Worm (Caenorhabditis elegans): ENCODE results near the gene F15H10.12.
A peak's percentile ranks its signal among the peaks of the same experiment; 100 is the strongest.

F15H10.12 gene

ce11 chrV:10379293-10379692 is 30.6 kb downstream of the F15H10.12 start, which contains the start of gene AC3.12 (continued):
- no peak for TF ChIP-seq tag-97 (GFP tag; IDR thresholded peaks at IDR 0.05)
- no peak for TF ChIP-seq F37D6.2 (tag; optimal IDR thresholded peaks at IDR 0.05)
- no peak for TF ChIP-seq unc-62 (GFP tag; optimal IDR thresholded peaks at IDR 0.05 in 1 of 2)
- no peak for TF ChIP-seq unc-62 (tag; optimal IDR thresholded peaks at IDR 0.05)
- no peak for TF ChIP-seq mxl-2 (GFP tag; conservative IDR thresholded peaks at IDR 0.05)

DNA sequence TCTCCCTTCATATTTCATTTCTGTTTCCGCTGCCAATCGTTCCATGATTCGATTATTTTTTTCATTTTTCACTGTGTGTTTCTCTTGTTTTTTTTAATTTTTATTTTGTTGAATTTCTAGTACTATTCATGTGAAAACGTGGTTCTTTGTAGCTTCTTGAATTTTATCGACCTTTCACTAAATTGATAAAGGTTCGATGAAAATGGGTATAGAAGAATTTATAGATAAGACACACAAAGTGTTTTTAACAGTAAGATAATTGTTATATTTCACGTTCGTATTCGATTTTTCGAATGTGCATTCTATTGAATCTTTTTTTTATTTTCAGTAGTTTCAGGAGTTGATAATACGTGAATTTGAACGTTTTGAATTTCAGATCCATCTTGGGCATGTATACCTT is 37.9 kb downstream of the F15H10.12 start, which contains the start of gene ugt-49:
Gene ugt-49, plus strand, starts transcription at position 371 of the 400 bp plus-strand sequence.
- TF ChIP-seq Y48G9A.11 (GFP tag; IDR thresholded peaks at IDR 0.05) (no peak), gei-8 (GFP tag; optimal IDR thresholded peaks at IDR 0.05) (no peak), madf-5 (GFP tag; IDR thresholded peaks at IDR 0.05) (no peak), dpl-1 (GFP tag; optimal IDR thresholded peaks at IDR 0.05) (no peak), nhr-28 (tag; optimal IDR thresholded peaks at IDR 0.05) (peak; percentile 79), spr-3 (GFP tag; optimal IDR thresholded peaks at IDR 0.05) (no peak), daf-12 (tag; optimal IDR thresholded peaks at IDR 0.05) (no peak), pqm-1 (tag; optimal IDR thresholded peaks at IDR 0.05) (peak; percentile 34), dmd-6 (GFP tag; IDR thresholded peaks at IDR 0.05) (no peak), lin-29 (GFP tag; IDR thresholded peaks at IDR 0.05) (no peak), dve-1 (tag; optimal IDR thresholded peaks at IDR 0.05; ENCODE audit: insufficient read depth) (peak; percentile 5), mdt-29 (GFP tag; IDR thresholded peaks at IDR 0.05) (no peak), daf-16 (GFP tag; optimal IDR thresholded peaks at IDR 0.05) (no peak), daf-16 (tag; optimal IDR thresholded peaks at IDR 0.05) (peak; percentile 43), ZK337.2 (GFP tag; IDR thresholded peaks at IDR 0.05) (no peak), nhr-76 (tag; optimal IDR thresholded peaks at IDR 0.05) (no peak), Y5F2A.4 (GFP tag; optimal IDR thresholded peaks at IDR 0.05) (no peak), lin-1 (GFP tag; IDR thresholded peaks at IDR 0.05) (no peak), R02D3.7 (tag; optimal IDR thresholded peaks at IDR 0.05) (no peak)

- TF ChIP-seq zfp-3 (GFP tag; conservative IDR thresholded peaks at IDR 0.05), result 0 out of 2 replicates have a peak, but pooled peaks have one; percentile 29
- peak; percentile 56 for TF ChIP-seq T20F7.1 (GFP tag; optimal IDR thresholded peaks at IDR 0.05)
- TF ChIP-seq mxl-3 (GFP tag; optimal IDR thresholded peaks at IDR 0.05), result peak; percentile 72
- TF ChIP-seq egl-27 (tag; optimal IDR thresholded peaks at IDR 0.05), result no peak
- no peak for TF ChIP-seq arid-1 (GFP tag; conservative IDR thresholded peaks at IDR 0.05)
- no peak for TF ChIP-seq lin-13 (GFP tag; optimal IDR thresholded peaks at IDR 0.05)
- TF ChIP-seq hif-1 (tag; optimal IDR thresholded peaks at IDR 0.05), result peak in 1 of 2 experiments; percentile 45
- peak; percentile 82 for TF ChIP-seq hlh-30 (tag; optimal IDR thresholded peaks at IDR 0.05; ENCODE audit: insufficient read depth)
- peak; percentile 95 for TF ChIP-seq dmd-6 (GFP tag; IDR thresholded peaks at IDR 0.05)
- peak; percentile 18 for TF ChIP-seq nhr-10 (tag; optimal IDR thresholded peaks at IDR 0.05)
- peak; percentile 38 for TF ChIP-seq pqm-1 (tag; optimal IDR thresholded peaks at IDR 0.05)
- no peak for TF ChIP-seq daf-16 (GFP tag; optimal IDR thresholded peaks at IDR 0.05)
- TF ChIP-seq daf-16 (tag; optimal IDR thresholded peaks at IDR 0.05), result peak; percentile 83
- no peak for TF ChIP-seq snpc-1.2 (GFP tag; IDR thresholded peaks at IDR 0.05)
- no peak for TF ChIP-seq hmg-1.1 (GFP tag; IDR thresholded peaks at IDR 0.05)
- TF ChIP-seq php-3 (GFP tag; IDR thresholded peaks at IDR 0.05), result 0 out of 2 replicates have a peak, but pooled peaks have one; percentile 33
- peak; percentile 86 for TF ChIP-seq hlh-11 (tag; optimal IDR thresholded peaks at IDR 0.05)
- peak; percentile 5 for TF ChIP-seq nhr-6 (tag; optimal IDR thresholded peaks at IDR 0.05)
- peak in 1 of 2 experiments; percentile 66 for TF ChIP-seq mdl-1 (tag; optimal IDR thresholded peaks at IDR 0.05)
- peak in 1 of 2 experiments; percentile 42 for TF ChIP-seq unc-62 (GFP tag; optimal IDR thresholded peaks at IDR 0.05 in 1 of 2)
- no peak for TF ChIP-seq unc-62 (tag; optimal IDR thresholded peaks at IDR 0.05)
- TF ChIP-seq set-16 (GFP tag; IDR thresholded peaks at IDR 0.05), result no peak
- TF ChIP-seq tra-1 (GFP tag; IDR thresholded peaks at IDR 0.05), result peak; percentile 74; the same call in 1 of the 2 replicates
- peak; percentile 89 for TF ChIP-seq dve-1 (tag; optimal IDR thresholded peaks at IDR 0.05; ENCODE audit: insufficient read depth)
- TF ChIP-seq nhr-48 (tag; optimal IDR thresholded peaks at IDR 0.05), result peak; percentile 67
- peak; percentile 65 for TF ChIP-seq nhr-77 (tag; optimal IDR thresholded peaks at IDR 0.05)
- no peak for TF ChIP-seq nhr-11 (tag; optimal IDR thresholded peaks at IDR 0.05)
- TF ChIP-seq fkh-10 (GFP tag; optimal IDR thresholded peaks at IDR 0.05), result no peak
- TF ChIP-seq cey-2 (tag; optimal IDR thresholded peaks at IDR 0.05; ENCODE audit: borderline replicate concordance, insufficient read depth), result peak; percentile 59
- TF ChIP-seq snpc-4 (tag; optimal IDR thresholded peaks at IDR 0.05), result no peak
- TF ChIP-seq nhr-28 (tag; optimal IDR thresholded peaks at IDR 0.05), result peak; percentile 100
Observed at ce11 chrV:10371177-10371576, 38.7 kb downstream of the F15H10.12 start.
